In genomic region chrX:8106281-8107050, dm6 we compare ENCODE assay signal across 4 fruit fly cellular contexts.
A peak's percentile ranks its signal among the peaks of the same experiment; 100 is the strongest.
TF ChIP-seq lines count a peak whose summit lies in the region.

No protein-coding gene starts in this region.

- TF ChIP-seq CTCF in whole organism, embryonic (GFP tag; optimal IDR thresholded peaks at IDR 0.05; lab: Kevin White, UChicago), result no peak

TF ChIP-seq in whole organism, adult, 20 proteins besides CTCF, POLR2A, EP300 and RAD21:
- TF ChIP-seq CG11617 (GFP tag; optimal IDR thresholded peaks at IDR 0.05; lab: Kevin White, UChicago) (peak; percentile 11), CG14711 (tag; optimal IDR thresholded peaks at IDR 0.05; lab: Kevin White, UChicago) (peak; percentile 11), CG33017 (tag; optimal IDR thresholded peaks at IDR 0.05; lab: Kevin White, UChicago) (no peak), kay (GFP tag; lab: Kevin White, UChicago; ENCODE audit: borderline replicate concordance) (peak; percentile 92), Mnt (GFP tag; optimal IDR thresholded peaks at IDR 0.05; lab: Kevin White, UChicago) (peak; percentile 77), cic (GFP tag; optimal IDR thresholded peaks at IDR 0.05; lab: Kevin White, UChicago) (peak; percentile 70), Clk (GFP tag; optimal IDR thresholded peaks at IDR 0.05; lab: Kevin White, UChicago) (no peak), CG12768 (GFP tag; optimal IDR thresholded peaks at IDR 0.05; lab: Kevin White, UChicago) (no peak), tj (GFP tag; optimal IDR thresholded peaks at IDR 0.05; lab: Kevin White, UChicago) (peak; percentile 84), CG7045 (GFP tag; optimal IDR thresholded peaks at IDR 0.05; lab: Kevin White, UChicago) (no peak), bab1 (GFP tag; optimal IDR thresholded peaks at IDR 0.05; lab: Kevin White, UChicago) (no peak), CG5204 (GFP tag; optimal IDR thresholded peaks at IDR 0.05; lab: Kevin White, UChicago) (no peak)

TF ChIP-seq in whole organism, embryonic, 481 proteins besides CTCF, POLR2A, EP300 and RAD21 (continues in another document):
- TF ChIP-seq dati (GFP tag; IDR thresholded peaks at IDR 0.05; lab: Robert Waterston, UW) (no peak), CG6813 (GFP tag; optimal IDR thresholded peaks at IDR 0.05; lab: Kevin White, UChicago) (peak; percentile 37), sug (tag; optimal IDR thresholded peaks at IDR 0.05; lab: Kevin White, UChicago) (peak; percentile 79), NC2β (GFP tag; optimal IDR thresholded peaks at IDR 0.05; lab: Kevin White, UChicago) (no peak), CG2202 (tag; optimal IDR thresholded peaks at IDR 0.05; lab: Kevin White, UChicago) (no peak), otp (GFP tag; IDR thresholded peaks at IDR 0.05; lab: Robert Waterston, UW) (no peak), CG9437 (GFP tag; optimal IDR thresholded peaks at IDR 0.05; lab: Kevin White, UChicago) (no peak), CG7745 (tag; optimal IDR thresholded peaks at IDR 0.05; lab: Kevin White, UChicago) (peak; percentile 95), CG34376 (GFP tag; optimal IDR thresholded peaks at IDR 0.05; lab: Kevin White, UChicago) (peak; percentile 70), sens (GFP tag; lab: Kevin White, UChicago) (peak; percentile 67), Xrp1 (GFP tag; IDR thresholded peaks at IDR 0.05; lab: Robert Waterston, UW) (0 out of 2 replicates have a peak, but pooled peaks have one; percentile 7), Pdp1 (GFP tag; optimal IDR thresholded peaks at IDR 0.05; lab: Kevin White, UChicago) (peak in 1 of 2 experiments; percentile 50), CG18599 (GFP tag; optimal IDR thresholded peaks at IDR 0.05; lab: Kevin White, UChicago) (no peak), lilli (GFP tag; optimal IDR thresholded peaks at IDR 0.05; lab: Kevin White, UChicago) (no peak), MTF-1 (GFP tag; optimal IDR thresholded peaks at IDR 0.05; lab: Kevin White, UChicago; ENCODE audit: borderline replicate concordance) (no peak), CG9727 (GFP tag; optimal IDR thresholded peaks at IDR 0.05; lab: Kevin White, UChicago) (no peak), chinmo (GFP tag; IDR thresholded peaks at IDR 0.05; lab: Robert Waterston, UW; ENCODE audit: partially characterized antibody) (0 out of 4 replicates have a peak, but pooled peaks have one; percentile 14), CG10431 (GFP tag; optimal IDR thresholded peaks at IDR 0.05; lab: Kevin White, UChicago) (peak; percentile 4), knrl (GFP tag; IDR thresholded peaks at IDR 0.05; lab: Robert Waterston, UW; ENCODE audit: partially characterized antibody) (no peak), CG12942 (GFP tag; optimal IDR thresholded peaks at IDR 0.05; lab: Kevin White, UChicago) (no peak), exex (tag; optimal IDR thresholded peaks at IDR 0.05; lab: Kevin White, UChicago) (peak; percentile 92), CG10267 (tag; optimal IDR thresholded peaks at IDR 0.05; lab: Kevin White, UChicago) (no peak), CG15011 (GFP tag; optimal IDR thresholded peaks at IDR 0.05; lab: Kevin White, UChicago) (no peak), Sry-δ (GFP tag; optimal IDR thresholded peaks at IDR 0.05; lab: Kevin White, UChicago) (no peak), dmrt99B (tag; optimal IDR thresholded peaks at IDR 0.05; lab: Kevin White, UChicago) (no peak), sob (GFP tag; IDR thresholded peaks at IDR 0.05; lab: Robert Waterston, UW) (no peak), Deaf1 (tag; optimal IDR thresholded peaks at IDR 0.05; lab: Kevin White, UChicago) (peak; percentile 14)

TF ChIP-seq in whole organism, prepupa, 60 proteins besides CTCF, POLR2A, EP300 and RAD21:
- TF ChIP-seq CG9139 (GFP tag; optimal IDR thresholded peaks at IDR 0.05; lab: Kevin White, UChicago) (no peak), CG10669 (GFP tag; optimal IDR thresholded peaks at IDR 0.05; lab: Kevin White, UChicago) (no peak), dsx (GFP tag; optimal IDR thresholded peaks at IDR 0.05; lab: Kevin White, UChicago; ENCODE audit: poor library complexity, severe bottlenecking) (no peak), vri (GFP tag; optimal IDR thresholded peaks at IDR 0.05; lab: Kevin White, UChicago) (peak; percentile 78), Met (GFP tag; optimal IDR thresholded peaks at IDR 0.05; lab: Kevin White, UChicago) (peak; percentile 17), spab (GFP tag; optimal IDR thresholded peaks at IDR 0.05; lab: Kevin White, UChicago) (no peak), salr (GFP tag; optimal IDR thresholded peaks at IDR 0.05; lab: Kevin White, UChicago) (no peak), Blimp-1 (GFP tag; optimal IDR thresholded peaks at IDR 0.05; lab: Kevin White, UChicago) (no peak), lz (GFP tag; optimal IDR thresholded peaks at IDR 0.05; lab: Kevin White, UChicago) (no peak), eg (GFP tag; IDR thresholded peaks at IDR 0.05; lab: Robert Waterston, UW) (no peak), CG11762 (GFP tag; optimal IDR thresholded peaks at IDR 0.05; lab: Kevin White, UChicago; ENCODE audit: insufficient read depth) (no peak), CG3919 (GFP tag; optimal IDR thresholded peaks at IDR 0.05; lab: Kevin White, UChicago) (no peak), Eip93F (GFP tag; optimal IDR thresholded peaks at IDR 0.05; lab: Kevin White, UChicago) (peak; percentile 55), CG1621 (tag; optimal IDR thresholded peaks at IDR 0.05; lab: Kevin White, UChicago) (no peak), topi (GFP tag; optimal IDR thresholded peaks at IDR 0.05; lab: Kevin White, UChicago) (peak; percentile 15), fd59A (GFP tag; optimal IDR thresholded peaks at IDR 0.05; lab: Kevin White, UChicago) (no peak), esn (GFP tag; optimal IDR thresholded peaks at IDR 0.05; lab: Kevin White, UChicago) (peak; percentile 3), CG6163 (GFP tag; IDR thresholded peaks at IDR 0.05; lab: Robert Waterston, UW) (peak; percentile 24; the same call in 1 of the 3 replicates), svp (GFP tag; lab: Kevin White, UChicago) (peak; percentile 11), fkh (GFP tag; optimal IDR thresholded peaks at IDR 0.05; lab: Kevin White, UChicago) (peak; percentile 45), CG6276 (GFP tag; optimal IDR thresholded peaks at IDR 0.05; lab: Kevin White, UChicago) (no peak), Eip78C (GFP tag; lab: Kevin White, UChicago) (peak; percentile 54), CG16779 (tag; optimal IDR thresholded peaks at IDR 0.05; lab: Kevin White, UChicago) (no peak)

TF ChIP-seq in whole organism, wandering third instar larva, 38 proteins besides CTCF, POLR2A, EP300 and RAD21:
- TF ChIP-seq HLH106 (tag; optimal IDR thresholded peaks at IDR 0.05; lab: Kevin White, UChicago) (no peak), Rel (GFP tag; optimal IDR thresholded peaks at IDR 0.05; lab: Kevin White, UChicago) (no peak), Rel (tag; optimal IDR thresholded peaks at IDR 0.05; lab: Kevin White, UChicago) (peak; percentile 61), woc (GFP tag; optimal IDR thresholded peaks at IDR 0.05; lab: Kevin White, UChicago) (no peak), Vsx2 (GFP tag; optimal IDR thresholded peaks at IDR 0.05; lab: Kevin White, UChicago; ENCODE audit: partially characterized antibody) (no peak), Hnf4 (GFP tag; optimal IDR thresholded peaks at IDR 0.05; lab: Kevin White, UChicago) (no peak), Hr83 (GFP tag; optimal IDR thresholded peaks at IDR 0.05; lab: Kevin White, UChicago; ENCODE audit: poor library complexity, severe bottlenecking) (no peak), Myc (optimal IDR thresholded peaks at IDR 0.05; lab: Kevin White, UChicago) (no peak), h (GFP tag; optimal IDR thresholded peaks at IDR 0.05; lab: Kevin White, UChicago) (peak; percentile 12), CrebA (GFP tag; optimal IDR thresholded peaks at IDR 0.05; lab: Kevin White, UChicago; ENCODE audit: borderline replicate concordance) (no peak), Jra (GFP tag; optimal IDR thresholded peaks at IDR 0.05; lab: Kevin White, UChicago) (no peak), fru (GFP tag; optimal IDR thresholded peaks at IDR 0.05; lab: Kevin White, UChicago) (peak; percentile 23), Sp1 (GFP tag; optimal IDR thresholded peaks at IDR 0.05; lab: Kevin White, UChicago) (no peak), dmrt93B (GFP tag; optimal IDR thresholded peaks at IDR 0.05; lab: Kevin White, UChicago) (no peak), dl (GFP tag; optimal IDR thresholded peaks at IDR 0.05; lab: Kevin White, UChicago; ENCODE audit: insufficient read depth in 1 of 2, partially characterized antibody in 2 of 2) (no peak), brk (GFP tag; optimal IDR thresholded peaks at IDR 0.05; lab: Kevin White, UChicago) (no peak), jim (GFP tag; optimal IDR thresholded peaks at IDR 0.05; lab: Kevin White, UChicago) (no peak)
TF ChIP-seq in whole organism, wandering third instar larva: peak in this region for 3.
